Fruit fly (Drosophila melanogaster) whole organism, embryonic: ENCODE results near the gene rt.

ENCODE experiments used
- Atf3 ChIP-seq: fragments of 200-800 bp; sonication (Bioruptor generic); optimal IDR thresholded peaks from 3 replicates; lab custom pipeline; 2016; ENCODE audit warnings: missing biosample characterization, missing genetic modification characterization
- BEAF-32 ChIP-seq: fragments of 200-800 bp; sonication (Bioruptor generic); optimal IDR thresholded peaks from 3 replicates; lab custom pipeline; 2017; ENCODE audit warnings: missing biosample characterization, missing genetic modification characterization, mild to moderate bottlenecking, moderate library complexity, missing genetic modification reagents
- CG10543 ChIP-seq: fragments of 200-800 bp; sonication (Bioruptor generic); optimal IDR thresholded peaks from 3 replicates; lab custom pipeline; 2017; ENCODE audit warnings: missing biosample characterization, mild to moderate bottlenecking, missing genetic modification characterization, moderate library complexity
- CG11456 ChIP-seq: fragments of 200-800 bp; sonication (Bioruptor generic); IDR thresholded peaks from 3 replicates; pipeline ENCODE4 v1.3.6; 2022; ENCODE audit warnings: missing biosample characterization, missing genetic modification characterization
- CG12391 ChIP-seq: fragments of 200-800 bp; sonication (Bioruptor generic); optimal IDR thresholded peaks from 3 replicates; lab custom pipeline; 2018; ENCODE audit warnings: missing biosample characterization, mild to moderate bottlenecking, missing genetic modification characterization, moderate library complexity
- CG12942 ChIP-seq: fragments of 200-800 bp; sonication (Bioruptor generic); optimal IDR thresholded peaks from 3 replicates; lab custom pipeline; 2016; ENCODE audit warnings: missing biosample characterization, missing genetic modification characterization
- CG13894 ChIP-seq: fragments of 200-800 bp; sonication (Bioruptor generic); optimal IDR thresholded peaks from 3 replicates; lab custom pipeline; 2018; ENCODE audit warnings: missing biosample characterization, mild to moderate bottlenecking, missing genetic modification characterization, moderate library complexity
- CG14050 ChIP-seq: fragments of 200-800 bp; sonication (Bioruptor generic); IDR thresholded peaks from 3 replicates; pipeline ENCODE4 v1.3.6; 2022; ENCODE audit warnings: missing biosample characterization, missing genetic modification characterization
- CG17385 ChIP-seq: fragments of 200-800 bp; sonication (Bioruptor generic); optimal IDR thresholded peaks from 3 replicates; lab custom pipeline; 2018; ENCODE audit warnings: missing biosample characterization, mild to moderate bottlenecking, missing genetic modification characterization
- CG30403 ChIP-seq: fragments of 200-800 bp; sonication (Bioruptor generic); optimal IDR thresholded peaks from 3 replicates; lab custom pipeline; 2016; ENCODE audit warnings: missing biosample characterization, missing genetic modification characterization
- CG3281 ChIP-seq: fragments of 200-800 bp; sonication (Bioruptor generic); optimal IDR thresholded peaks from 3 replicates; lab custom pipeline; 2017; ENCODE audit warnings: missing biosample characterization, mild to moderate bottlenecking, missing genetic modification characterization
- CG33557 ChIP-seq: fragments of 200-800 bp; sonication (Bioruptor generic); optimal IDR thresholded peaks from 2 replicates; lab custom pipeline; 2019; ENCODE audit warnings: missing biosample characterization, mild to moderate bottlenecking, missing genetic modification characterization, moderate library complexity
- CG4282 ChIP-seq: fragments of 200-800 bp; sonication (Bioruptor generic); optimal IDR thresholded peaks from 2 replicates; lab custom pipeline; 2016; ENCODE audit warnings: missing biosample characterization, missing genetic modification characterization
- CG4360 ChIP-seq: fragments of 200-800 bp; sonication (Bioruptor generic); IDR thresholded peaks from 2 replicates; pipeline ENCODE4 v1.3.6; 2022; ENCODE audit warnings: missing biosample characterization, missing genetic modification characterization
- CG5953 ChIP-seq: fragments of 200-800 bp; sonication (Bioruptor generic); IDR thresholded peaks from 2 replicates; pipeline ENCODE4 v1.3.6; 2022; ENCODE audit warnings: missing biosample characterization, missing genetic modification characterization
- CG6254 ChIP-seq: fragments of 200-800 bp; sonication (Bioruptor generic); optimal IDR thresholded peaks from 3 replicates; lab custom pipeline; 2017; ENCODE audit warnings: mild to moderate bottlenecking, missing biosample characterization, missing genetic modification reagents, missing genetic modification characterization
- CG6654 ChIP-seq: fragments of 200-800 bp; sonication (Bioruptor generic); optimal IDR thresholded peaks from 2 replicates; lab custom pipeline; 2017; ENCODE audit warnings: missing biosample characterization, mild to moderate bottlenecking, missing genetic modification characterization
- CG7372 ChIP-seq: fragments of 200-800 bp; sonication (Bioruptor generic); IDR thresholded peaks from 2 replicates; pipeline ENCODE4 v1.3.6; 2022; ENCODE audit warnings: missing biosample characterization, missing genetic modification characterization
- CG8924 ChIP-seq: fragments of 200-800 bp; optimal IDR thresholded peaks from 3 replicates; lab custom pipeline; 2019; ENCODE audit warnings: missing biosample characterization, mild to moderate bottlenecking, missing genetic modification characterization, moderate library complexity
- CHES-1-like ChIP-seq: fragments of 200-800 bp; sonication (Bioruptor generic); optimal IDR thresholded peaks from 2 replicates; lab custom pipeline; 2016; ENCODE audit warnings: missing biosample characterization, missing genetic modification characterization
- Eip74EF ChIP-seq, 2 experiments: fragments of 200-800 bp in 1 of 2; fragments of >200 bp in 1 of 2; sonication (Bioruptor generic) in 1 of 2; optimal IDR thresholded peaks; 2 replicates each; lab custom pipeline; 2017 to 2019; ENCODE audit warnings: missing biosample characterization in 2 of 2, missing genetic modification characterization in 2 of 2, mild to moderate bottlenecking in 1 of 2, moderate library complexity in 1 of 2
- HLH54F ChIP-seq: fragments of 200-800 bp; sonication (Bioruptor generic); optimal IDR thresholded peaks from 3 replicates; lab custom pipeline; 2016; ENCODE audit warnings: missing biosample characterization, missing genetic modification characterization
- Hand ChIP-seq: fragments of 200-800 bp; sonication (Bioruptor generic); optimal IDR thresholded peaks from 2 replicates; lab custom pipeline; 2017; ENCODE audit warnings: mild to moderate bottlenecking, missing biosample characterization, missing genetic modification reagents, missing genetic modification characterization
- Med ChIP-seq: fragments of 200-800 bp; sonication (Bioruptor generic); peaks from one replicate; lab custom pipeline; 2016; ENCODE audit warnings: missing biosample characterization, missing genetic modification characterization, mild to moderate bottlenecking, inconsistent platforms, moderate library complexity
- Myb ChIP-seq: fragments of 200-800 bp; sonication (Bioruptor generic); optimal IDR thresholded peaks from 2 replicates; lab custom pipeline; 2016; ENCODE audit warnings: missing biosample characterization, missing genetic modification characterization
- Oaz ChIP-seq: fragments of 200-800 bp; sonication (Bioruptor generic); IDR thresholded peaks from 2 replicates; pipeline ENCODE4 v1.3.6; 2022; ENCODE audit warnings: missing biosample characterization, missing genetic modification characterization
- Optix ChIP-seq: fragments of 200-800 bp; sonication (Bioruptor generic); IDR thresholded peaks from 3 replicates; pipeline ENCODE4 v1.3.6; 2022; ENCODE audit warnings: missing biosample characterization, missing genetic modification characterization
- Pdp1 ChIP-seq, 2 experiments: fragments of 200-800 bp; sonication (Bioruptor generic); optimal IDR thresholded peaks; 3 replicates each; lab custom pipeline; 2016; ENCODE audit warnings: missing biosample characterization in 2 of 2, missing genetic modification characterization in 2 of 2, mild to moderate bottlenecking in 1 of 2, moderate library complexity in 1 of 2
- Stat92E ChIP-seq, 3 experiments: fragments of >200 bp in 2 of 3; fragments of 200-800 bp in 1 of 3; sonication (Bioruptor generic) in 1 of 3; optimal IDR thresholded peaks; 2 replicates each; lab custom pipeline; 2017 to 2019; ENCODE audit warnings: missing biosample characterization in 3 of 3, missing genetic modification characterization in 3 of 3, mild to moderate bottlenecking in 1 of 3, moderate library complexity in 1 of 3
- TFAM ChIP-seq: fragments of 200-800 bp; sonication (Bioruptor generic); optimal IDR thresholded peaks from 2 replicates; lab custom pipeline; 2017; ENCODE audit warnings: missing biosample characterization, missing genetic modification characterization, inconsistent platforms
- al ChIP-seq: fragments of 200-800 bp; sonication (Bioruptor generic); IDR thresholded peaks from 2 replicates; pipeline ENCODE4 v1.3.6; 2022; ENCODE audit warnings: missing biosample characterization, missing genetic modification characterization
- chif ChIP-seq, 2 experiments: fragments of 200-800 bp; sonication (Bioruptor generic); optimal IDR thresholded peaks; 3 replicates each; lab custom pipeline; 2016; ENCODE audit warnings: missing biosample characterization in 2 of 2, missing genetic modification characterization in 2 of 2
- eve ChIP-seq, 2 experiments: fragments of >200 bp; optimal IDR thresholded peaks; 2 replicates each; lab custom pipeline; 2017; ENCODE audit warnings: missing biosample characterization in 2 of 2, missing genetic modification characterization in 2 of 2
- ftz-f1 ChIP-seq: fragments of 200-800 bp; sonication (Bioruptor generic); optimal IDR thresholded peaks from 2 replicates; lab custom pipeline; 2016; ENCODE audit warnings: missing biosample characterization, missing genetic modification characterization
- lmd ChIP-seq: fragments of 200-800 bp; sonication (Bioruptor generic); IDR thresholded peaks from 2 replicates; pipeline ENCODE4 v1.3.6; 2022; ENCODE audit warnings: missing biosample characterization, missing genetic modification characterization
- lov ChIP-seq, 2 experiments: fragments of 200-800 bp in 1 of 2; fragments of >200 bp in 1 of 2; sonication (Bioruptor generic) in 1 of 2; IDR thresholded peaks in 1 of 2; optimal IDR thresholded peaks in 1 of 2; 2 replicates in 1 of 2; 3 replicates in 1 of 2; pipeline versions ENCODE4 v1.3.6 to Lab custom; 2017 to 2022; ENCODE audit warnings: missing biosample characterization in 1 of 2, missing genetic modification characterization in 1 of 2
- mirr ChIP-seq: fragments of 200-800 bp; sonication (Bioruptor generic); optimal IDR thresholded peaks from 3 replicates; lab custom pipeline; 2018; ENCODE audit warnings: missing biosample characterization, mild to moderate bottlenecking, missing genetic modification characterization
- oc ChIP-seq: fragments of 200-800 bp; sonication (Bioruptor generic); optimal IDR thresholded peaks from 2 replicates; lab custom pipeline; 2018; ENCODE audit warnings: missing biosample characterization, mild to moderate bottlenecking, missing genetic modification characterization, moderate library complexity
- org-1 ChIP-seq: fragments of 200-800 bp; sonication (Bioruptor generic); optimal IDR thresholded peaks from 2 replicates; lab custom pipeline; 2017; ENCODE audit warnings: missing biosample characterization, missing genetic modification characterization
- phol ChIP-seq: fragments of 200-800 bp; sonication (Bioruptor generic); optimal IDR thresholded peaks from 3 replicates; lab custom pipeline; 2018; ENCODE audit warnings: missing biosample characterization, mild to moderate bottlenecking, missing genetic modification characterization, moderate library complexity
- ranshi ChIP-seq: fragments of 200-800 bp; sonication (Bioruptor generic); IDR thresholded peaks from 2 replicates; pipeline ENCODE4 v1.3.6; 2022; ENCODE audit warnings: missing biosample characterization, missing genetic modification characterization
- sima ChIP-seq: fragments of 200-800 bp; sonication (Bioruptor generic); optimal IDR thresholded peaks from 2 replicates; lab custom pipeline; 2016; ENCODE audit warnings: missing biosample characterization, missing genetic modification characterization
- sisA ChIP-seq: fragments of 200-800 bp; sonication (Bioruptor generic); IDR thresholded peaks from 2 replicates; pipeline ENCODE4 v1.3.6; 2022; ENCODE audit warnings: missing biosample characterization, missing genetic modification characterization
- sqz ChIP-seq: fragments of 200-800 bp; sonication (Bioruptor generic); optimal IDR thresholded peaks from 3 replicates; lab custom pipeline; 2018; ENCODE audit warnings: missing biosample characterization, mild to moderate bottlenecking, missing genetic modification characterization
- tap ChIP-seq: fragments of 200-800 bp; optimal IDR thresholded peaks from 3 replicates; lab custom pipeline; 2019; ENCODE audit warnings: missing biosample characterization, mild to moderate bottlenecking, missing genetic modification characterization, moderate library complexity
- tgo ChIP-seq: fragments of 200-800 bp; sonication (Bioruptor generic); IDR thresholded peaks from 3 replicates; pipeline ENCODE4 v1.3.6; 2022; ENCODE audit warnings: missing biosample characterization, missing genetic modification characterization
- vnd ChIP-seq: fragments of 200-800 bp; sonication (Bioruptor generic); IDR thresholded peaks from 3 replicates; pipeline ENCODE4 v1.3.6; 2022; ENCODE audit warnings: missing biosample characterization, missing genetic modification characterization; ENCODE audit not compliant: partially characterized antibody
- zf30C ChIP-seq: fragments of 200-800 bp; sonication (Bioruptor generic); optimal IDR thresholded peaks from 3 replicates; lab custom pipeline; 2018; ENCODE audit warnings: missing biosample characterization, mild to moderate bottlenecking, missing genetic modification characterization

rt gene

dm6 chr3L:11561946-11562760 is 25.4 kb downstream of the rt start, which contains the start of the genes CG7394 and Mob2 (continued):
- TF ChIP-seq sqz (GFP tag; lab: Kevin White, UChicago) (peak; percentile 44), eve (GFP tag; optimal IDR thresholded peaks at IDR 0.05; lab: Kevin White, UChicago) (peak; percentile 30 to 95), CG12391 (tag; lab: Kevin White, UChicago) (peak; percentile 96), CG33557 (GFP tag; lab: Kevin White, UChicago) (peak; percentile 71), vnd (GFP tag; lab: Robert Waterston, UW) (peak; percentile 86), BEAF-32 (peak; percentile 91), Pdp1 (GFP tag; optimal IDR thresholded peaks at IDR 0.05; lab: Kevin White, UChicago) (peak; percentile 61 to 91), ranshi (GFP tag; lab: Robert Waterston, UW) (peak; percentile 94), CG5953 (GFP tag; lab: Robert Waterston, UW) (peak; percentile 82), lov (optimal IDR thresholded peaks at IDR 0.05; lab: Kevin White, UChicago) (no peak), lov (GFP tag; IDR thresholded peaks at IDR 0.05; lab: Robert Waterston, UW) (peak; percentile 79; the same call in 1 of the 3 replicates), Oaz (peak; percentile 79), chif (GFP tag; optimal IDR thresholded peaks at IDR 0.05; lab: Kevin White, UChicago) (peak; percentile 77 to 84), CHES-1-like (GFP tag; lab: Kevin White, UChicago) (peak; percentile 88), tgo (GFP tag; lab: Robert Waterston, UW) (peak; percentile 89), CG6654 (GFP tag; lab: Kevin White, UChicago) (peak; percentile 28), Eip74EF (GFP tag; optimal IDR thresholded peaks at IDR 0.05; lab: Kevin White, UChicago) (peak in 1 of 2 experiments; percentile 70), phol (tag; lab: Kevin White, UChicago) (peak; percentile 90), sisA (peak; percentile 90), Hand (peak; percentile 47), Optix (GFP tag; lab: Robert Waterston, UW) (peak; percentile 75), CG30403 (GFP tag; lab: Kevin White, UChicago) (peak; percentile 93), lmd (GFP tag; lab: Robert Waterston, UW) (peak; percentile 87), CG13894 (tag; lab: Kevin White, UChicago) (peak; percentile 70), CG3281 (GFP tag; lab: Kevin White, UChicago) (peak; percentile 87), CG10543 (GFP tag; lab: Kevin White, UChicago) (peak; percentile 89), CG4282 (peak; percentile 49), Med (GFP tag; lab: Kevin White, UChicago) (peak; percentile 98), Atf3 (GFP tag; lab: Kevin White, UChicago) (peak; percentile 77), sima (GFP tag; lab: Kevin White, UChicago) (peak; percentile 42), tap (tag; lab: Kevin White, UChicago) (peak; percentile 91), Stat92E (GFP tag; optimal IDR thresholded peaks at IDR 0.05; lab: Kevin White, UChicago) (peak in 2 of 3 experiments; percentile 14 to 83), ftz-f1 (GFP tag; lab: Kevin White, UChicago) (no peak), org-1 (GFP tag; lab: Kevin White, UChicago) (peak; percentile 25), CG12942 (GFP tag; lab: Kevin White, UChicago) (peak; percentile 88), Myb (GFP tag; lab: Kevin White, UChicago) (peak; percentile 59), CG6254 (GFP tag; lab: Kevin White, UChicago) (peak; percentile 62), CG8924 (tag; lab: Kevin White, UChicago) (peak; percentile 95), CG17385 (peak; percentile 95), zf30C (GFP tag; lab: Kevin White, UChicago) (no peak), CG4360 (GFP tag; lab: Robert Waterston, UW) (peak; percentile 63), CG14050 (peak; percentile 82), TFAM (GFP tag; lab: Kevin White, UChicago) (no peak), CG11456 (GFP tag; lab: Robert Waterston, UW) (peak; percentile 93), CG7372 (GFP tag; lab: Robert Waterston, UW) (peak; percentile 90), HLH54F (GFP tag; lab: Kevin White, UChicago) (peak; percentile 81), mirr (GFP tag; lab: Kevin White, UChicago) (peak; percentile 46), oc (tag; lab: Kevin White, UChicago) (peak; percentile 76), al (peak; percentile 86)
